Fruit fly (Drosophila melanogaster) whole organism, pupa: ENCODE data around the gene ida.
A peak's percentile ranks its signal among the peaks of the same experiment; 100 is the strongest.

Source experiments
- CG10348 ChIP-seq: fragments of 200-800 bp; sonication (Bioruptor generic); IDR thresholded peaks from 2 replicates; pipeline ENCODE4 v1.3.6; 2022; ENCODE audit warnings: missing biosample characterization, missing genetic modification characterization
- CG12605 ChIP-seq: fragments of 200-800 bp; sonication (Bioruptor generic); IDR thresholded peaks from 2 replicates; pipeline ENCODE4 v1.3.6; 2022; ENCODE audit warnings: missing biosample characterization, missing genetic modification characterization
- CG13204 ChIP-seq: fragments of 200-800 bp; sonication (Bioruptor generic); optimal IDR thresholded peaks from 2 replicates; lab custom pipeline; 2018; ENCODE audit warnings: missing biosample characterization, mild to moderate bottlenecking, missing genetic modification characterization, moderate library complexity
- CG14655 ChIP-seq: fragments of 200-800 bp; sonication (Bioruptor generic); optimal IDR thresholded peaks from 3 replicates; lab custom pipeline; 2017; ENCODE audit warnings: mild to moderate bottlenecking, missing biosample characterization, missing genetic modification reagents, missing genetic modification characterization
- CG15710 ChIP-seq: fragments of 200-800 bp; sonication (Bioruptor generic); optimal IDR thresholded peaks from 2 replicates; lab custom pipeline; 2018; ENCODE audit warnings: missing biosample characterization, mild to moderate bottlenecking, missing genetic modification characterization, moderate library complexity
- CG17806 ChIP-seq: fragments of 200-800 bp; sonication (Bioruptor generic); optimal IDR thresholded peaks from 2 replicates; lab custom pipeline; 2018; ENCODE audit warnings: missing biosample characterization, mild to moderate bottlenecking, missing genetic modification characterization, moderate library complexity
- CG32121 ChIP-seq: fragments of 200-800 bp; sonication (Bioruptor generic); IDR thresholded peaks from 2 replicates; pipeline ENCODE4 v1.3.6; 2022; ENCODE audit warnings: missing biosample characterization, missing genetic modification characterization
- CG34367 ChIP-seq: fragments of 200-800 bp; sonication (Bioruptor generic); optimal IDR thresholded peaks from 2 replicates; lab custom pipeline; 2018; ENCODE audit warnings: missing biosample characterization, mild to moderate bottlenecking, missing genetic modification characterization
- CG4496 ChIP-seq: fragments of 200-800 bp; sonication (Bioruptor generic); IDR thresholded peaks from 3 replicates; pipeline ENCODE4 v1.3.6; 2022; ENCODE audit warnings: missing biosample characterization, missing genetic modification characterization
- CG8159 ChIP-seq: fragments of 200-800 bp; sonication (Bioruptor generic); optimal IDR thresholded peaks from 3 replicates; lab custom pipeline; 2018; ENCODE audit warnings: missing biosample characterization, mild to moderate bottlenecking, missing genetic modification characterization, moderate library complexity
- CG8301 ChIP-seq: fragments of 200-800 bp; sonication (Bioruptor generic); optimal IDR thresholded peaks from 2 replicates; lab custom pipeline; 2018; ENCODE audit warnings: missing biosample characterization, mild to moderate bottlenecking, missing genetic modification characterization
- CG9948 ChIP-seq: fragments of 200-800 bp; sonication (Bioruptor generic); optimal IDR thresholded peaks from 2 replicates; lab custom pipeline; 2018; ENCODE audit warnings: missing biosample characterization, mild to moderate bottlenecking, missing genetic modification characterization, moderate library complexity
- D1 ChIP-seq: fragments of 200-800 bp; sonication (Bioruptor generic); optimal IDR thresholded peaks from 2 replicates; lab custom pipeline; 2018; ENCODE audit warnings: missing biosample characterization, mild to moderate bottlenecking, missing genetic modification characterization, moderate library complexity
- EcR ChIP-seq: fragments of 200-800 bp; sonication (Bioruptor generic); optimal IDR thresholded peaks from 3 replicates; lab custom pipeline; 2019; ENCODE audit warnings: missing biosample characterization, missing genetic modification characterization, mild to moderate bottlenecking, moderate library complexity, missing genetic modification reagents
- Ets98B ChIP-seq: fragments of 200-800 bp; sonication (Bioruptor generic); IDR thresholded peaks from 2 replicates; pipeline ENCODE4 v1.3.6; 2022; ENCODE audit warnings: missing biosample characterization, missing genetic modification characterization
- Pif1A ChIP-seq: fragments of 200-800 bp; sonication (Bioruptor generic); optimal IDR thresholded peaks from 3 replicates; lab custom pipeline; 2016; ENCODE audit warnings: missing biosample characterization, missing genetic modification characterization
- Pif1B ChIP-seq: fragments of 200-800 bp; sonication (Bioruptor generic); optimal IDR thresholded peaks from 3 replicates; lab custom pipeline; 2016; ENCODE audit warnings: missing biosample characterization, missing genetic modification characterization
- Snoo ChIP-seq: fragments of 200-800 bp; sonication (Bioruptor generic); optimal IDR thresholded peaks from 3 replicates; lab custom pipeline; 2017; ENCODE audit warnings: missing biosample characterization, mild to moderate bottlenecking, missing genetic modification characterization, inconsistent platforms
- fd96Ca ChIP-seq: fragments of 200-800 bp; sonication (Bioruptor generic); IDR thresholded peaks from 3 replicates; pipeline ENCODE4 v1.3.6; 2022; ENCODE audit warnings: missing biosample characterization, missing genetic modification characterization
- gl ChIP-seq: fragments of 200-800 bp; sonication (Bioruptor generic); optimal IDR thresholded peaks from 2 replicates; lab custom pipeline; 2018; ENCODE audit warnings: missing biosample characterization, mild to moderate bottlenecking, missing genetic modification characterization
- rn ChIP-seq: fragments of 200-800 bp; sonication (Bioruptor generic); IDR thresholded peaks from 2 replicates; pipeline ENCODE4 v1.3.6; 2022; ENCODE audit warnings: missing biosample characterization, missing genetic modification characterization

The ida gene

dm6 chr3L:3940075-3940819 lies 35.1 kb downstream of the ida start, which contains the start of gene CG12766:
CG12766 (minus strand) TSS chr3L:3940125.
- TF ChIP-seq Pif1A (GFP tag; lab: Kevin White, UChicago) (no peak), EcR (GFP tag; lab: Kevin White, UChicago) (no peak), CG14655 (GFP tag; lab: Kevin White, UChicago) (no peak), CG32121 (GFP tag; lab: Robert Waterston, UW) (peak; percentile 52), rn (GFP tag; lab: Robert Waterston, UW) (no peak), CG13204 (GFP tag; lab: Kevin White, UChicago) (no peak), Ets98B (GFP tag; lab: Robert Waterston, UW) (peak; percentile 21; the same call in 1 of the 2 replicates), CG12605 (GFP tag; lab: Robert Waterston, UW) (peak; percentile 55), D1 (tag; lab: Kevin White, UChicago) (no peak), CG4496 (GFP tag; lab: Robert Waterston, UW) (peak; percentile 80), CG34367 (tag; lab: Kevin White, UChicago) (no peak)

- TF ChIP-seq Pif1A (GFP tag; lab: Kevin White, UChicago) = no peak
- TF ChIP-seq CG8159 (tag; lab: Kevin White, UChicago) = peak; percentile 4
- no peak for TF ChIP-seq CG17806
- 0 out of 3 replicates have a peak, but pooled peaks have one; percentile 37 for TF ChIP-seq CG4496 (GFP tag; lab: Robert Waterston, UW)
- no peak for TF ChIP-seq D1 (tag; lab: Kevin White, UChicago)
- no peak for TF ChIP-seq CG9948
- no peak for TF ChIP-seq CG34367 (tag; lab: Kevin White, UChicago)
- TF ChIP-seq Pif1B = no peak
- no peak for TF ChIP-seq rn (GFP tag; lab: Robert Waterston, UW)
- no peak for TF ChIP-seq Ets98B (GFP tag; lab: Robert Waterston, UW)
- TF ChIP-seq Snoo (tag; lab: Kevin White, UChicago) = peak; percentile 5
- TF ChIP-seq fd96Ca (GFP tag; lab: Robert Waterston, UW) = peak; percentile 8; the same call in 1 of the 3 replicates
- peak; percentile 70 for TF ChIP-seq CG12605 (GFP tag; lab: Robert Waterston, UW)
- no peak for TF ChIP-seq CG13204 (GFP tag; lab: Kevin White, UChicago)
- TF ChIP-seq gl = no peak
- no peak for TF ChIP-seq CG10348 (GFP tag; lab: Robert Waterston, UW)
- TF ChIP-seq EcR (GFP tag; lab: Kevin White, UChicago) = peak; percentile 25
- no peak for TF ChIP-seq CG32121 (GFP tag; lab: Robert Waterston, UW)
- no peak for TF ChIP-seq CG15710 (tag; lab: Kevin White, UChicago)
- no peak for TF ChIP-seq CG8301 (tag; lab: Kevin White, UChicago)
- no peak for TF ChIP-seq CG14655 (GFP tag; lab: Kevin White, UChicago)
Observed at dm6 chr3L:3942241-3943028, 37.3 kb downstream of the ida start, which contains the start of the genes CG10863 and CG14982. CG10863 (minus strand) TSS chr3L:3942465. CG14982 (plus strand) TSS chr3L:3942710.

- no peak for TF ChIP-seq CG12605 (GFP tag; lab: Robert Waterston, UW)
- TF ChIP-seq EcR (GFP tag; lab: Kevin White, UChicago) = no peak
- TF ChIP-seq D1 (tag; lab: Kevin White, UChicago) = peak; percentile 44
- TF ChIP-seq Pif1A (GFP tag; lab: Kevin White, UChicago) = no peak
- TF ChIP-seq CG17806 = no peak
- no peak for TF ChIP-seq CG14655 (GFP tag; lab: Kevin White, UChicago)
- TF ChIP-seq, all 21 proteins: peak for 1
Observed at dm6 chr3L:3947301-3947941, 42.3 kb downstream of the ida start, which contains the start of gene CG10853. CG10853 (plus strand) TSS chr3L:3947891.

dm6 chr3L:3949205-3949604 lies 44.1 kb downstream of the ida start, which contains the start of gene CG14983:
CG14983 (minus strand) TSS chr3L:3949305.
- no peak for TF ChIP-seq fd96Ca (GFP tag; lab: Robert Waterston, UW)
- TF ChIP-seq D1 (tag; lab: Kevin White, UChicago) = no peak
- TF ChIP-seq CG12605 (GFP tag; lab: Robert Waterston, UW) = no peak
- TF ChIP-seq Ets98B (GFP tag; lab: Robert Waterston, UW) = no peak
- no peak for TF ChIP-seq CG34367 (tag; lab: Kevin White, UChicago)
- TF ChIP-seq Pif1B = no peak
- no peak for TF ChIP-seq CG8159 (tag; lab: Kevin White, UChicago)
- TF ChIP-seq CG13204 (GFP tag; lab: Kevin White, UChicago) = no peak
- TF ChIP-seq CG32121 (GFP tag; lab: Robert Waterston, UW) = no peak
- TF ChIP-seq gl = no peak
- TF ChIP-seq EcR (GFP tag; lab: Kevin White, UChicago) = no peak
- TF ChIP-seq CG4496 (GFP tag; lab: Robert Waterston, UW) = no peak
- no peak for TF ChIP-seq Pif1A (GFP tag; lab: Kevin White, UChicago)
- no peak for TF ChIP-seq CG15710 (tag; lab: Kevin White, UChicago)
- no peak for TF ChIP-seq CG10348 (GFP tag; lab: Robert Waterston, UW)
- no peak for TF ChIP-seq rn (GFP tag; lab: Robert Waterston, UW)
- no peak for TF ChIP-seq Snoo (tag; lab: Kevin White, UChicago)
